Fruit fly (Drosophila melanogaster): ENCODE results near the gene CG14151.

The CG14151 gene

DNA sequence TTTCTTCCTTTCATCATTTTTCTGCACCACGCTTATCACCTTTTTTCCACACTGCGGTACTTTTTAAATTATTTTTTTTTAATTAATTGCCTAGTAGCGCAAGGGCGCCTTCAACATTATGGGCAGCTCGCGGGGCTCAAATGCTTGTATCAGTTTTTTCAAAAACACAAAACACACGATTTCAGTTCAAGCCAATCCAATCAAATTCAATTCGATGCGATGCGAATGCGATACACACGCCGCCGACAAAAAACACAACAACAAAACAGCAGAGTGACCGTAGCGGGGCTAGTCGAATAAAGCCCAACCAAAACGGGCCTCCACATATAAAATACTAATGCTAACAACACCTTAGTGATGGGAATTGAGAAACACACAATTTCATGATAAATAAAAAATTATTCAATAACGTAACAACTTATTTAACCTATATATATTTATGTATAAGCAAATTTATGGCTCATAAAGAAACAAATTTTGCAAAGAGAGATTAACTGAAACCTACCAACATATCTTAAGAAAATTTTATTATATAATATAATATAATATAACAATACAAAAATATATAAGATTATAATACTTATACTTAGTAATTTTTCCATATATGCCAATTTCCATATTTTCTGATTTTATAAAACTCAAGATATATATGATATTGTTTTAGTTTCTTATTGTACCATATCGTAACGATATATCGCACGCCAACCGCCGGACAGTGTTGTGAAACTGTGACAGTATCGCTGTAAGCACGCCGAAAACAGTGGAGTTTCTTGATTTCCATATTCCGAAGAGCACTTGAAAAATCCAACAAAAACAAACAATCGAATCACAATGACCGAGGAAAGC, 32.7 kb upstream of the CG14151 start, which contains the start of the genes CG32066 and CG8003 (continued):
- peak; percentile 85 for TF ChIP-seq sqz (GFP tag; optimal IDR thresholded peaks at IDR 0.05)
- TF ChIP-seq CG6254 (GFP tag; optimal IDR thresholded peaks at IDR 0.05): no peak
- TF ChIP-seq CG1529 (GFP tag; optimal IDR thresholded peaks at IDR 0.05): peak; percentile 28
- TF ChIP-seq CG32767 (GFP tag; IDR thresholded peaks at IDR 0.05): peak; percentile 18; the same call in 1 of the 2 replicates
- no peak for TF ChIP-seq CG8281 (tag; optimal IDR thresholded peaks at IDR 0.05)
- peak; percentile 67; the same call in 2 of the 4 replicates for TF ChIP-seq Gug (GFP tag; IDR thresholded peaks at IDR 0.05)
- TF ChIP-seq bcd (GFP tag; optimal IDR thresholded peaks at IDR 0.05): no peak
- no peak for TF ChIP-seq sim (GFP tag; IDR thresholded peaks at IDR 0.05)
- TF ChIP-seq lilli (GFP tag; optimal IDR thresholded peaks at IDR 0.05): no peak
- peak; percentile 26 for TF ChIP-seq scrt (GFP tag; optimal IDR thresholded peaks at IDR 0.05)
- no peak for TF ChIP-seq seq (GFP tag; IDR thresholded peaks at IDR 0.05)
- no peak for TF ChIP-seq jumu (GFP tag; optimal IDR thresholded peaks at IDR 0.05)
- no peak for TF ChIP-seq CG11398 (GFP tag; optimal IDR thresholded peaks at IDR 0.05)
- TF ChIP-seq dati (GFP tag; IDR thresholded peaks at IDR 0.05): no peak
- peak; percentile 53 for TF ChIP-seq grn (GFP tag; optimal IDR thresholded peaks at IDR 0.05)
- TF ChIP-seq CG9437 (GFP tag; optimal IDR thresholded peaks at IDR 0.05): peak; percentile 68
- TF ChIP-seq Poxn (GFP tag; IDR thresholded peaks at IDR 0.05): no peak
- peak; percentile 57 for TF ChIP-seq gro (GFP tag; optimal IDR thresholded peaks at IDR 0.05)
- TF ChIP-seq Dek (tag; optimal IDR thresholded peaks at IDR 0.05): peak; percentile 22
- TF ChIP-seq zen (tag; optimal IDR thresholded peaks at IDR 0.05): no peak
- TF ChIP-seq slou (GFP tag; optimal IDR thresholded peaks at IDR 0.05): no peak
- peak; percentile 1 for TF ChIP-seq CG1647 (GFP tag; optimal IDR thresholded peaks at IDR 0.05)
- no peak for TF ChIP-seq CG18011 (GFP tag; optimal IDR thresholded peaks at IDR 0.05)
- no peak for TF ChIP-seq otp (GFP tag; IDR thresholded peaks at IDR 0.05)
- peak; percentile 14; the same call in 1 of the 2 replicates for TF ChIP-seq E2f2 (GFP tag; IDR thresholded peaks at IDR 0.05)
- TF ChIP-seq Trl (optimal IDR thresholded peaks at IDR 0.05): no peak
- TF ChIP-seq Trl (GFP tag; optimal IDR thresholded peaks at IDR 0.05): no peak

DNA sequence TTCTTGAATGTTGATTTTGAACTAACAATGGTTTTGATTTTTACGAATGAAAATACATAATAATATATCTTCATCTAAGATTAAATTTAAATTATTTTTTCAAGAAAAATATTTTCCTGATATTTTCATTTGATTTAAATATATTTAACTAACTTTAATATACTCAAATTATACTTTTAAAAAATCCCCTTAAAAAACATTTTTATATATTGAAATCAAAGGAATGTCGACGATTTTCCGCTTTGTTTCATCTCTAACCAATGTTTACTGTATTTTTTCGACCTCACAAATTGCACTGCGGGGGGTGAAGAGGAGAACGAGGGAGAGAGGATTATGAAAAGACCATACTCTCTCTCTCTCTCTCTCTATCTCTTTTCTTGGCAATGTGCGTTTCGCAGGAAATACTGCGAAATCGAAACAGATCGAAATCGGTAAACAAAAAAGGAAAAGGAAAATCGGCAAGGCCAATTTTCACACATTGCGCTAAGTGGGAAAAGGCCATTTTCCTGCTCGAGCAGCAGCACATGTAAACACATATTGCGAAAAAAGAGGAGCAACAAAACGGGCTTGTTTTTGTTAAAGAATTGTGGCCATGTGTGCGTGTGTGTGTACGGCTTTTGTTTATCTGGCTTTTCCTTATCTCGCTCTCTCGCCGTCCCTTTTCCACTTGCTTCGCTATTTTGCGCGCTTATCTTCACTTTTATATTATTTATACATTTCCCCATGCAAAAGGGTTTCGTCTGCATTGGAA, 31.9 kb upstream of the CG14151 start:
- TF ChIP-seq gsb-n (tag; optimal IDR thresholded peaks at IDR 0.05): peak; percentile 37
- peak; percentile 11 for TF ChIP-seq CG10267 (tag; optimal IDR thresholded peaks at IDR 0.05)
- TF ChIP-seq CG8765 (GFP tag; IDR thresholded peaks at IDR 0.05): no peak
- TF ChIP-seq CG17802 (tag; optimal IDR thresholded peaks at IDR 0.05): no peak
- TF ChIP-seq Kr (GFP tag; optimal IDR thresholded peaks at IDR 0.05): peak; percentile 37
- peak; percentile 46 to 51 for TF ChIP-seq Trl (optimal IDR thresholded peaks at IDR 0.05)
- no peak for TF ChIP-seq Trl (GFP tag; optimal IDR thresholded peaks at IDR 0.05)
- peak; percentile 31 for TF ChIP-seq CG14710 (tag; optimal IDR thresholded peaks at IDR 0.05)
- TF ChIP-seq CG31441 (GFP tag; IDR thresholded peaks at IDR 0.05): 0 out of 2 replicates have a peak, but pooled peaks have one; percentile 22
- TF ChIP-seq CG7839 (tag; optimal IDR thresholded peaks at IDR 0.05): peak; percentile 23
- peak in 1 of 2 experiments; percentile 15 for TF ChIP-seq tll (GFP tag; optimal IDR thresholded peaks at IDR 0.05)
- TF ChIP-seq CG15601 (tag; optimal IDR thresholded peaks at IDR 0.05): peak; percentile 25
- peak; percentile 29 for TF ChIP-seq Blimp-1 (GFP tag; optimal IDR thresholded peaks at IDR 0.05)
- TF ChIP-seq ro (GFP tag; IDR thresholded peaks at IDR 0.05): no peak
- TF ChIP-seq kay (GFP tag; optimal IDR thresholded peaks at IDR 0.05): no peak
- no peak for TF ChIP-seq fd102C (GFP tag; optimal IDR thresholded peaks at IDR 0.05)
- TF ChIP-seq gem (tag; optimal IDR thresholded peaks at IDR 0.05): peak; percentile 52
- peak; percentile 50 for TF ChIP-seq CG12391 (tag; optimal IDR thresholded peaks at IDR 0.05)
- TF ChIP-seq zen (tag; optimal IDR thresholded peaks at IDR 0.05): peak; percentile 38
- TF ChIP-seq Hr51 (GFP tag; optimal IDR thresholded peaks at IDR 0.05): peak in 1 of 2 experiments; percentile 40
- peak; percentile 18 for TF ChIP-seq dmrt99B (tag; optimal IDR thresholded peaks at IDR 0.05)
- TF ChIP-seq da (GFP tag; optimal IDR thresholded peaks at IDR 0.05): no peak
- no peak for TF ChIP-seq caup (GFP tag; optimal IDR thresholded peaks at IDR 0.05; ENCODE audit: severe bottlenecking)
